Worm (Caenorhabditis elegans) whole organism, L4 larva: Measurements from ENCODE around the gene ZK721.4.

Source experiments
- F10B5.3 ChIP-seq: sonication (generic microtip); optimal IDR thresholded peaks from 2 replicates; lab custom pipeline; 2016; ENCODE audit warnings: mild to moderate bottlenecking, missing genetic modification characterization, missing compliant biosample characterization
- F26F4.8 ChIP-seq: fragments of 200-800 bp; sonication (Bioruptor generic); conservative IDR thresholded peaks from 2 replicates; pipeline ENCODE4 v1.3.6; 2022; ENCODE audit warnings: missing genetic modification characterization, missing compliant biosample characterization
- T26A8.4 ChIP-seq: fragments of 200-800 bp; sonication (Bioruptor generic); IDR thresholded peaks from 2 replicates; pipeline ENCODE4 v1.3.6; 2022; ENCODE audit warnings: missing genetic modification characterization, missing compliant biosample characterization
- Y105C5A.15 ChIP-seq: fragments of 200-800 bp; sonication (Bioruptor generic); IDR thresholded peaks from 2 replicates; pipeline ENCODE4 v1.3.6; 2022; ENCODE audit warnings: missing genetic modification characterization, missing compliant biosample characterization
- Y48G9A.11 ChIP-seq: fragments of 200-800 bp; sonication (Bioruptor generic); IDR thresholded peaks from 2 replicates; pipeline ENCODE4 v1.3.6; 2022; ENCODE audit warnings: missing genetic modification reagents, missing genetic modification characterization, missing compliant biosample characterization
- aha-1 ChIP-seq: fragments of 150-350 bp; peaks from one replicate; lab custom pipeline; 2014; ENCODE audit warnings: missing biosample characterization, missing genetic modification characterization
- aly-2 ChIP-seq: sonication (generic microtip); optimal IDR thresholded peaks from 2 replicates; lab custom pipeline; 2018; ENCODE audit warnings: missing biosample characterization, missing genetic modification characterization
- arid-1 ChIP-seq: fragments of 200-800 bp; sonication (Bioruptor generic); conservative IDR thresholded peaks from 2 replicates; pipeline ENCODE4 v1.3.6; 2022; ENCODE audit warnings: missing genetic modification reagents, missing genetic modification characterization, missing compliant biosample characterization
- ceh-28 ChIP-seq: fragments of 150-350 bp; optimal IDR thresholded peaks from 2 replicates; lab custom pipeline; 2014; ENCODE audit warnings: missing biosample characterization, missing genetic modification reagents, missing genetic modification characterization
- ceh-44 ChIP-seq: fragments of 200-800 bp; sonication (Bioruptor generic); IDR thresholded peaks from 2 replicates; pipeline ENCODE4 v1.3.6; 2022; ENCODE audit warnings: missing genetic modification reagents, missing genetic modification characterization, missing compliant biosample characterization
- ceh-62 ChIP-seq: sonication (generic microtip); optimal IDR thresholded peaks from 2 replicates; lab custom pipeline; 2017; ENCODE audit warnings: missing biosample characterization, missing genetic modification characterization
- ceh-82 ChIP-seq: sonication (generic microtip); optimal IDR thresholded peaks from 2 replicates; lab custom pipeline; 2017; ENCODE audit warnings: missing biosample characterization, missing genetic modification characterization
- ces-1 ChIP-seq: fragments of 150-350 bp; sonication (generic microtip); optimal IDR thresholded peaks from 4 replicates; lab custom pipeline; 2014; ENCODE audit warnings: missing biosample characterization, missing genetic modification reagents, missing genetic modification characterization
- cey-2 ChIP-seq: sonication (generic microtip); optimal IDR thresholded peaks from 3 replicates; lab custom pipeline; 2017; ENCODE audit warnings: missing genetic modification characterization, mild to moderate bottlenecking, missing compliant biosample characterization, antibody characterized with exemption, borderline replicate concordance; ENCODE audit not compliant: insufficient read depth
- ctbp-1 ChIP-seq: fragments of 200-800 bp; sonication (Bioruptor generic); IDR thresholded peaks from 2 replicates; pipeline ENCODE4 v1.3.6; 2022; ENCODE audit warnings: missing genetic modification reagents, missing genetic modification characterization, missing compliant biosample characterization
- daf-16 ChIP-seq, 3 experiments: sonication (generic microtip); optimal IDR thresholded peaks; 2 replicates each; lab custom pipeline; 2016 to 2017; ENCODE audit warnings: missing genetic modification characterization in 3 of 3, missing genetic modification reagents in 3 of 3, mild to moderate bottlenecking in 2 of 3, missing compliant biosample characterization in 2 of 3, missing biosample characterization in 1 of 3, moderate library complexity in 1 of 3
- daf-19 ChIP-seq: fragments of 200-800 bp; sonication (Bioruptor generic); conservative IDR thresholded peaks from 2 replicates; pipeline ENCODE4 v1.3.6; 2022; ENCODE audit warnings: missing genetic modification characterization, missing compliant biosample characterization
- dmd-6 ChIP-seq: fragments of 200-800 bp; sonication (Bioruptor generic); IDR thresholded peaks from 2 replicates; pipeline ENCODE4 v1.3.6; 2022; ENCODE audit warnings: missing genetic modification reagents, missing genetic modification characterization, missing compliant biosample characterization
- dpl-1 ChIP-seq: fragments of 150-350 bp; optimal IDR thresholded peaks from 2 replicates; lab custom pipeline; 2014; ENCODE audit warnings: missing biosample characterization, missing genetic modification reagents, missing genetic modification characterization
- dve-1 ChIP-seq: sonication (generic microtip); optimal IDR thresholded peaks from 2 replicates; lab custom pipeline; 2017; ENCODE audit warnings: antibody characterized with exemption, mild to moderate bottlenecking, missing genetic modification characterization, missing compliant biosample characterization; ENCODE audit not compliant: insufficient read depth
- egl-43 ChIP-seq: fragments of 200-800 bp; sonication (Bioruptor generic); IDR thresholded peaks from 2 replicates; pipeline ENCODE4 v1.3.6; 2022; ENCODE audit warnings: missing genetic modification reagents, missing genetic modification characterization, missing compliant biosample characterization
- fos-1 ChIP-seq: fragments of 150-350 bp; optimal IDR thresholded peaks from 2 replicates; lab custom pipeline; 2014; ENCODE audit warnings: missing biosample characterization, missing genetic modification characterization
- gei-8 ChIP-seq: fragments of 200-800 bp; sonication (Bioruptor generic); optimal IDR thresholded peaks from 2 replicates; lab custom pipeline; 2018; ENCODE audit warnings: mild to moderate bottlenecking, missing genetic modification characterization, missing compliant biosample characterization
- hif-1 ChIP-seq, 2 experiments: sonication (generic microtip); optimal IDR thresholded peaks; 2 replicates each; lab custom pipeline; 2016 to 2017; ENCODE audit warnings: missing compliant biosample characterization in 2 of 2, missing genetic modification characterization in 2 of 2, missing genetic modification reagents in 2 of 2, missing genotype in 2 of 2, mild to moderate bottlenecking in 1 of 2
- hlh-11 ChIP-seq: fragments of 200-800 bp; sonication (Bioruptor generic); optimal IDR thresholded peaks from 2 replicates; lab custom pipeline; 2018; ENCODE audit warnings: mild to moderate bottlenecking, missing genetic modification characterization, missing compliant biosample characterization
- lim-7 ChIP-seq: fragments of 200-800 bp; sonication (Bioruptor generic); IDR thresholded peaks from 2 replicates; pipeline ENCODE4 v1.3.6; 2022; ENCODE audit warnings: missing genetic modification characterization, missing compliant biosample characterization
- lin-1 ChIP-seq: fragments of 200-800 bp; sonication (Bioruptor generic); IDR thresholded peaks from 2 replicates; pipeline ENCODE4 v1.3.6; 2022; ENCODE audit warnings: missing genetic modification reagents, missing genetic modification characterization, missing compliant biosample characterization
- lin-15B ChIP-seq: fragments of 150-350 bp; sonication (generic microtip); optimal IDR thresholded peaks from 3 replicates; lab custom pipeline; 2014; ENCODE audit warnings: missing biosample characterization, missing genetic modification characterization
- lin-38 ChIP-seq: fragments of 200-800 bp; sonication (Bioruptor generic); IDR thresholded peaks from 2 replicates; pipeline ENCODE4 v1.3.6; 2022; ENCODE audit warnings: missing genetic modification reagents, missing genetic modification characterization, missing compliant biosample characterization
- mdl-1 ChIP-seq, 2 experiments: fragments of 150-350 bp in 1 of 2; sonication (generic microtip) in 1 of 2; optimal IDR thresholded peaks; 2 replicates each; lab custom pipeline; 2014 to 2017; ENCODE audit warnings: missing biosample characterization in 2 of 2, missing genetic modification characterization in 2 of 2
- mep-1 ChIP-seq: fragments of 150-350 bp; sonication (generic microtip); optimal IDR thresholded peaks from 3 replicates; lab custom pipeline; 2014; ENCODE audit warnings: missing biosample characterization, missing genetic modification characterization
- mes-2 ChIP-seq: sonication (generic microtip); optimal IDR thresholded peaks from 2 replicates; lab custom pipeline; 2016; ENCODE audit warnings: missing genotype, mild to moderate bottlenecking, missing genetic modification characterization, missing compliant biosample characterization; ENCODE audit not compliant: poor library complexity, severe bottlenecking
- mxl-2 ChIP-seq: fragments of 200-800 bp; sonication (Bioruptor generic); conservative IDR thresholded peaks from 2 replicates; pipeline ENCODE4 v1.3.6; 2022; ENCODE audit warnings: missing genetic modification reagents, missing genetic modification characterization, missing compliant biosample characterization
- mxl-3 ChIP-seq: fragments of 200-800 bp; sonication (Bioruptor generic); optimal IDR thresholded peaks from 2 replicates; lab custom pipeline; 2018; ENCODE audit warnings: mild to moderate bottlenecking, missing genetic modification characterization, missing compliant biosample characterization
- nhr-10 ChIP-seq: fragments of 150-350 bp; optimal IDR thresholded peaks from 2 replicates; lab custom pipeline; 2014; ENCODE audit warnings: missing biosample characterization, missing genetic modification characterization
- nhr-237 ChIP-seq: sonication (generic microtip); optimal IDR thresholded peaks from 2 replicates; lab custom pipeline; 2017; ENCODE audit warnings: missing biosample characterization, missing genetic modification characterization
- nhr-41 ChIP-seq: fragments of 200-800 bp; sonication (Bioruptor generic); IDR thresholded peaks from 2 replicates; pipeline ENCODE4 v1.3.6; 2022; ENCODE audit warnings: missing genetic modification reagents, missing genetic modification characterization, missing compliant biosample characterization
- nhr-48 ChIP-seq: sonication (generic microtip); optimal IDR thresholded peaks from 2 replicates; lab custom pipeline; 2016; ENCODE audit warnings: mild to moderate bottlenecking, missing genetic modification characterization, missing compliant biosample characterization
- nhr-77 ChIP-seq: fragments of 150-350 bp; optimal IDR thresholded peaks from 2 replicates; lab custom pipeline; 2014; ENCODE audit warnings: missing biosample characterization, missing genetic modification characterization
- php-3 ChIP-seq: fragments of 200-800 bp; sonication (Bioruptor generic); IDR thresholded peaks from 2 replicates; pipeline ENCODE4 v1.3.6; 2022; ENCODE audit warnings: missing genetic modification reagents, missing genetic modification characterization, missing compliant biosample characterization
- pqm-1 ChIP-seq: sonication (generic microtip); optimal IDR thresholded peaks from 2 replicates; lab custom pipeline; 2017; ENCODE audit warnings: missing biosample characterization, missing genetic modification characterization
- rbr-2 ChIP-seq: sonication (generic microtip); optimal IDR thresholded peaks from 2 replicates; lab custom pipeline; 2016; ENCODE audit warnings: missing genotype, missing genetic modification characterization, missing compliant biosample characterization
- set-16 ChIP-seq: fragments of 200-800 bp; sonication (Bioruptor generic); IDR thresholded peaks from 2 replicates; pipeline ENCODE4 v1.3.6; 2022; ENCODE audit warnings: missing genetic modification reagents, missing genetic modification characterization, missing compliant biosample characterization
- snpc-4 ChIP-seq: fragments of 150-350 bp; optimal IDR thresholded peaks from 2 replicates; lab custom pipeline; 2014; ENCODE audit warnings: missing biosample characterization, missing genetic modification characterization
- spr-1 ChIP-seq: sonication (generic microtip); optimal IDR thresholded peaks from 2 replicates; lab custom pipeline; 2016; ENCODE audit warnings: mild to moderate bottlenecking, missing genetic modification characterization, missing compliant biosample characterization
- tag-97 ChIP-seq: fragments of 200-800 bp; sonication (Bioruptor generic); IDR thresholded peaks from 2 replicates; pipeline ENCODE4 v1.3.6; 2022; ENCODE audit warnings: missing genetic modification characterization, missing compliant biosample characterization
- unc-62 ChIP-seq, 3 experiments: fragments of 150-350 bp in 1 of 3; sonication (generic microtip); optimal IDR thresholded peaks in 2 of 3; peaks in 1 of 3; 1 replicate in 1 of 3; 2 replicates in 2 of 3; lab custom pipeline; 2014 to 2017; ENCODE audit warnings: missing biosample characterization in 3 of 3, missing genetic modification characterization in 3 of 3, missing genetic modification reagents in 3 of 3, missing genotype in 1 of 3
- zag-1 ChIP-seq: fragments of 150-350 bp; optimal IDR thresholded peaks from 2 replicates; lab custom pipeline; 2014; ENCODE audit warnings: missing biosample characterization, missing genetic modification characterization
- zfp-3 ChIP-seq: fragments of 200-800 bp; sonication (Bioruptor generic); conservative IDR thresholded peaks from 2 replicates; pipeline ENCODE4 v1.3.6; 2022; ENCODE audit warnings: missing genetic modification reagents, missing genetic modification characterization, missing compliant biosample characterization
- ztf-11 ChIP-seq: fragments of 150-350 bp; optimal IDR thresholded peaks from 2 replicates; lab custom pipeline; 2014; ENCODE audit warnings: missing biosample characterization, missing genetic modification characterization

Gene ZK721.4

ce11 chrX:8811916-8812315 is 33.3 kb downstream of the ZK721.4 start, which contains the start of gene cnnm-2 (continued):
- no peak for TF ChIP-seq F26F4.8 (GFP tag; lab: Robert Waterston, UW)
- TF ChIP-seq lin-15B (tag; lab: Kevin White, UChicago), result no peak
- TF ChIP-seq nhr-237 (tag; lab: Kevin White, UChicago), result no peak
- TF ChIP-seq dmd-6 (GFP tag; lab: Robert Waterston, UW), result peak; percentile 75
- TF ChIP-seq cey-2, result no peak
- TF ChIP-seq hlh-11 (tag; lab: Kevin White, UChicago), result peak; percentile 68
- no peak for TF ChIP-seq daf-19
- TF ChIP-seq lin-1 (GFP tag; lab: Robert Waterston, UW), result no peak
- peak; percentile 33 for TF ChIP-seq mes-2 (tag; lab: Kevin White, UChicago)
- TF ChIP-seq unc-62 (GFP tag; optimal IDR thresholded peaks at IDR 0.05 in 1 of 2; lab: Kevin White, UChicago), result no peak
- no peak for TF ChIP-seq unc-62 (tag; optimal IDR thresholded peaks at IDR 0.05; lab: Kevin White, UChicago)
- TF ChIP-seq ceh-82, result no peak
- peak; percentile 90 for TF ChIP-seq pqm-1 (tag; lab: Kevin White, UChicago)
- no peak for TF ChIP-seq gei-8
- no peak for TF ChIP-seq daf-16 (GFP tag; optimal IDR thresholded peaks at IDR 0.05; lab: Kevin White, UChicago)
- TF ChIP-seq daf-16 (tag; optimal IDR thresholded peaks at IDR 0.05; lab: Kevin White, UChicago), result peak; percentile 82
- TF ChIP-seq ztf-11, result no peak
- no peak for TF ChIP-seq mxl-3
- TF ChIP-seq spr-1, result no peak
- TF ChIP-seq Y48G9A.11, result no peak
- TF ChIP-seq aly-2 (tag; lab: Kevin White, UChicago), result no peak
- TF ChIP-seq dpl-1, result no peak
- no peak for TF ChIP-seq tag-97
- TF ChIP-seq nhr-48, result peak; percentile 44
- TF ChIP-seq dve-1 (tag; lab: Kevin White, UChicago), result peak; percentile 78

ce11 chrX:8817929-8818328 is 39.3 kb downstream of the ZK721.4 start:
- TF ChIP-seq fos-1 (tag; lab: Kevin White, UChicago) (no peak), ctbp-1 (GFP tag; lab: Robert Waterston, UW) (no peak), nhr-41 (GFP tag; lab: Robert Waterston, UW) (peak; percentile 72), egl-43 (GFP tag; lab: Robert Waterston, UW) (peak; percentile 78), ceh-82 (no peak), php-3 (0 out of 2 replicates have a peak, but pooled peaks have one; percentile 41), Y48G9A.11 (0 out of 2 replicates have a peak, but pooled peaks have one; percentile 11), Y105C5A.15 (GFP tag; lab: Robert Waterston, UW) (peak; percentile 81; the same call in 1 of the 2 replicates), ceh-28 (tag; lab: Kevin White, UChicago) (no peak), lin-15B (tag; lab: Kevin White, UChicago) (no peak), lim-7 (GFP tag; lab: Robert Waterston, UW) (peak; percentile 82), nhr-77 (tag; lab: Kevin White, UChicago) (peak; percentile 27), aha-1 (tag; lab: Kevin White, UChicago) (no peak), T26A8.4 (GFP tag; lab: Robert Waterston, UW) (no peak), tag-97 (no peak), nhr-10 (no peak), mep-1 (peak; percentile 23), ztf-11 (no peak), spr-1 (no peak), rbr-2 (tag; lab: Kevin White, UChicago) (no peak), ceh-62 (tag; lab: Kevin White, UChicago) (no peak), mxl-2 (GFP tag; lab: Robert Waterston, UW) (peak; percentile 34; the same call in 1 of the 2 replicates), zag-1 (no peak), hif-1 (tag; optimal IDR thresholded peaks at IDR 0.05; lab: Kevin White, UChicago) (no peak), arid-1 (GFP tag; lab: Robert Waterston, UW) (peak; percentile 71; the same call in 1 of the 2 replicates), zfp-3 (GFP tag; lab: Robert Waterston, UW) (peak; percentile 45; the same call in 1 of the 2 replicates), mdl-1 (tag; optimal IDR thresholded peaks at IDR 0.05; lab: Kevin White, UChicago) (no peak), snpc-4 (no peak), ces-1 (GFP tag; lab: Kevin White, UChicago) (no peak), F10B5.3 (no peak), set-16 (GFP tag; lab: Robert Waterston, UW) (no peak), ceh-44 (GFP tag; lab: Robert Waterston, UW) (0 out of 2 replicates have a peak, but pooled peaks have one; percentile 10), lin-38 (GFP tag; lab: Robert Waterston, UW) (peak; percentile 34; the same call in 1 of the 2 replicates)
